Worm (Caenorhabditis elegans): ENCODE measurements around the gene D1053.2.

Gene D1053.2

ce11 chrX:11727761-11728160 is at the start of gene D1053.2, which contains the start of gene gst-42:
TSS of gene D1053.2 (plus strand) at chrX:11728151.
TSS of gene gst-42 (minus strand) at chrX:11727936.
- TF ChIP-seq nhr-23 (tag; optimal IDR thresholded peaks at IDR 0.05) (peak; percentile 74), ama-1 (optimal IDR thresholded peaks at IDR 0.05) (no peak), nhr-25 (tag; optimal IDR thresholded peaks at IDR 0.05) (peak; percentile 73), pha-4 (tag; optimal IDR thresholded peaks at IDR 0.05) (peak; percentile 79), unc-62 (GFP tag; optimal IDR thresholded peaks at IDR 0.05) (no peak), pqm-1 (tag; optimal IDR thresholded peaks at IDR 0.05) (peak; percentile 99), hmg-11 (tag; optimal IDR thresholded peaks at IDR 0.05) (no peak), ceh-28 (tag; optimal IDR thresholded peaks at IDR 0.05) (peak; percentile 44), snpc-4 (tag; optimal IDR thresholded peaks at IDR 0.05) (no peak), nhr-43 (tag; optimal IDR thresholded peaks at IDR 0.05; ENCODE audit: poor library complexity, severe bottlenecking) (peak; percentile 53), elt-2 (tag; optimal IDR thresholded peaks at IDR 0.05) (peak; percentile 94), elt-3 (tag; optimal IDR thresholded peaks at IDR 0.05) (peak in 2 of 3 experiments; percentile 77 to 85), skn-1 (tag; optimal IDR thresholded peaks at IDR 0.05) (peak; percentile 28), mml-1 (tag; optimal IDR thresholded peaks at IDR 0.05) (no peak), R02D3.7 (tag; optimal IDR thresholded peaks at IDR 0.05) (peak; percentile 14), mdl-1 (tag; optimal IDR thresholded peaks at IDR 0.05) (peak; percentile 78), nfya-1 (tag; optimal IDR thresholded peaks at IDR 0.05; ENCODE audit: insufficient read depth) (no peak), nhr-76 (tag; optimal IDR thresholded peaks at IDR 0.05) (no peak), zag-1 (tag; optimal IDR thresholded peaks at IDR 0.05) (no peak), jun-1 (tag; optimal IDR thresholded peaks at IDR 0.05) (peak; percentile 51)

- TF ChIP-seq pha-4 (tag; optimal IDR thresholded peaks at IDR 0.05), result peak; percentile 33
- no peak for TF ChIP-seq fkh-10 (GFP tag; optimal IDR thresholded peaks at IDR 0.05)
- TF ChIP-seq elt-2 (tag; optimal IDR thresholded peaks at IDR 0.05), result peak; percentile 65
- no peak for TF ChIP-seq lin-15B (tag; optimal IDR thresholded peaks at IDR 0.05)
- TF ChIP-seq ztf-11 (tag; optimal IDR thresholded peaks at IDR 0.05), result no peak
- no peak for TF ChIP-seq R02D3.7 (tag; optimal IDR thresholded peaks at IDR 0.05)
Measured at ce11 chrX:11679211-11679977, 48.6 kb upstream of the D1053.2 start.

- TF ChIP-seq pqm-1 (tag; optimal IDR thresholded peaks at IDR 0.05) (peak; percentile 79), lin-15B (tag; optimal IDR thresholded peaks at IDR 0.05) (no peak), zag-1 (tag; optimal IDR thresholded peaks at IDR 0.05) (no peak), nhr-43 (tag; optimal IDR thresholded peaks at IDR 0.05; ENCODE audit: poor library complexity, severe bottlenecking) (no peak), daf-12 (tag; optimal IDR thresholded peaks at IDR 0.05) (no peak), jun-1 (tag; optimal IDR thresholded peaks at IDR 0.05) (peak; percentile 15), elt-2 (tag; optimal IDR thresholded peaks at IDR 0.05) (peak; percentile 91), sea-2 (GFP tag; optimal IDR thresholded peaks at IDR 0.05) (no peak)
Measured at ce11 chrX:11680851-11681250, 47.1 kb upstream of the D1053.2 start, which contains the start of gene T04F8.7. TSS of gene T04F8.7 (minus strand) at chrX:11680980.

ce11 chrX:11684261-11684660 is 43.7 kb upstream of the D1053.2 start, which contains the start of gene hnd-1:
TSS of gene hnd-1 (plus strand) at chrX:11684561.
- no peak for TF ChIP-seq snpc-4 (tag; optimal IDR thresholded peaks at IDR 0.05)
- TF ChIP-seq ZK546.5 (tag; optimal IDR thresholded peaks at IDR 0.05), result no peak
- TF ChIP-seq ceh-16 (tag; optimal IDR thresholded peaks at IDR 0.05), result no peak
- no peak for TF ChIP-seq nhr-28 (tag; optimal IDR thresholded peaks at IDR 0.05)
- TF ChIP-seq nhr-23 (tag; optimal IDR thresholded peaks at IDR 0.05), result no peak
- no peak for TF ChIP-seq elt-1 (tag; optimal IDR thresholded peaks at IDR 0.05)
- TF ChIP-seq elt-3 (tag; optimal IDR thresholded peaks at IDR 0.05), result no peak
- no peak for TF ChIP-seq egl-5 (tag; optimal IDR thresholded peaks at IDR 0.05)
- no peak for TF ChIP-seq jun-1 (tag; optimal IDR thresholded peaks at IDR 0.05)

- TF ChIP-seq nhr-237 (tag; optimal IDR thresholded peaks at IDR 0.05), result no peak
Measured at ce11 chrX:11687836-11688319, 40.1 kb upstream of the D1053.2 start, which contains the start of gene C44C10.7. TSS of gene C44C10.7 (minus strand) at chrX:11688269.

Data from whole organism, L3 larva.